Fruit fly (Drosophila melanogaster): ENCODE measurements around the gene Peritrophin-15b.

The Peritrophin-15b gene

DNA sequence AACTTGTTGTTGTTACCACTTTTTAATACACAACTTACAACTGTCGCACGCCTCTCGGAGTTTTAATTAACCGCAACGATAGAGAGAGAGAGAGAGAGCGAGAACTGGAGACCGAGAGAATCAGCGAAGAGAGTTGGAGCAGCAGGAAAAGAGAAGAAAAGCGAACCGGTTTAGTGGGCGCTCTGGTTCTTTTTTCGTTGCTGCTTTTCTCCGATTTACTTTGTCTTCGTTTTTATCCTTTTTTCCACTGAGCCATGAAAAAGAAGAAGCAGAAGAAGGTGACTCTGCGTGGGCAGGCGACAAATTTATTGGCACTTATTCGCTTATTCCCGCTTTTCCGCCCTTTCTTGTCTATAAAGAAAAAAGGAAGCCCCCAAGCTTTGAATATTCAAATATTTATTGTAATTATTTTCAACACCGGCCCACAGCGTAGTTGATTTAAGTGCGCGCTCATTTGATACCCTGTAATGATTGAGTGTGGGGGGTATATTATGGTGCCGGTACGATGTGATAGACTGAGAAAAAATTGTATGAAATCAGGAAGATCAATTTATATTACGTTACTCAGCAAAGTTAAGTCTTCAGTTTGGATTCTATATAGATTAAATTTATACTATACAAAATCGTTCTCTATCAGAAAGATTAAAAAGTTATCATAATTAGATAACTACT, 25.7 kb upstream of the Peritrophin-15b start (continued):
- no peak for TF ChIP-seq Hand (GFP tag; optimal IDR thresholded peaks at IDR 0.05)
- TF ChIP-seq Rfx (GFP tag; IDR thresholded peaks at IDR 0.05): peak; percentile 27; the same call in 1 of the 2 replicates
- TF ChIP-seq chn (GFP tag; optimal IDR thresholded peaks at IDR 0.05): no peak
- no peak for TF ChIP-seq CG10654 (GFP tag; optimal IDR thresholded peaks at IDR 0.05)
- TF ChIP-seq CG2116 (GFP tag; optimal IDR thresholded peaks at IDR 0.05): no peak
- TF ChIP-seq B-H1 (GFP tag; IDR thresholded peaks at IDR 0.05): no peak
- peak; percentile 8 for TF ChIP-seq grau (tag; optimal IDR thresholded peaks at IDR 0.05)
- no peak for TF ChIP-seq CG7357 (GFP tag; IDR thresholded peaks at IDR 0.05)
- no peak for TF ChIP-seq usp (GFP tag; optimal IDR thresholded peaks at IDR 0.05)
- TF ChIP-seq CG14014 (GFP tag; IDR thresholded peaks at IDR 0.05): no peak
- TF ChIP-seq CG11093 (GFP tag; IDR thresholded peaks at IDR 0.05): no peak
- TF ChIP-seq jumu (GFP tag; optimal IDR thresholded peaks at IDR 0.05): no peak
- peak; percentile 11 for TF ChIP-seq PHDP (tag; optimal IDR thresholded peaks at IDR 0.05)
- TF ChIP-seq CG17802 (tag; optimal IDR thresholded peaks at IDR 0.05): no peak
- TF ChIP-seq CG7745 (tag; optimal IDR thresholded peaks at IDR 0.05): no peak
- TF ChIP-seq dpn (GFP tag; optimal IDR thresholded peaks at IDR 0.05): no peak
- peak; percentile 34 for TF ChIP-seq CG11504 (tag; optimal IDR thresholded peaks at IDR 0.05)
- TF ChIP-seq CG7839 (tag; optimal IDR thresholded peaks at IDR 0.05): peak; percentile 7
- no peak for TF ChIP-seq Hr78 (GFP tag; optimal IDR thresholded peaks at IDR 0.05)
- no peak for TF ChIP-seq her (GFP tag; optimal IDR thresholded peaks at IDR 0.05)
- peak; percentile 77 for TF ChIP-seq sens (GFP tag)
- no peak for TF ChIP-seq CG12219 (GFP tag; optimal IDR thresholded peaks at IDR 0.05)
- TF ChIP-seq D19B (GFP tag; optimal IDR thresholded peaks at IDR 0.05): peak; percentile 75
- TF ChIP-seq az2 (GFP tag; optimal IDR thresholded peaks at IDR 0.05): peak; percentile 5
- TF ChIP-seq CG1647 (GFP tag; optimal IDR thresholded peaks at IDR 0.05): no peak
- TF ChIP-seq CG14667 (GFP tag; IDR thresholded peaks at IDR 0.05): no peak
- no peak for TF ChIP-seq Gug (GFP tag; IDR thresholded peaks at IDR 0.05)
- no peak for TF ChIP-seq prd (optimal IDR thresholded peaks at IDR 0.05)
- no peak for TF ChIP-seq prd (GFP tag; IDR thresholded peaks at IDR 0.05)
- TF ChIP-seq ssp (GFP tag; IDR thresholded peaks at IDR 0.05): no peak
- no peak for TF ChIP-seq Atf6 (GFP tag; IDR thresholded peaks at IDR 0.05)
- TF ChIP-seq pb (GFP tag; optimal IDR thresholded peaks at IDR 0.05): no peak
- no peak for TF ChIP-seq CG10274 (GFP tag; optimal IDR thresholded peaks at IDR 0.05)
- TF ChIP-seq ab (GFP tag; optimal IDR thresholded peaks at IDR 0.05): no peak
- TF ChIP-seq CG17186 (GFP tag; optimal IDR thresholded peaks at IDR 0.05): no peak
- TF ChIP-seq Nf-YC (tag; optimal IDR thresholded peaks at IDR 0.05): no peak
- TF ChIP-seq Spps (tag; optimal IDR thresholded peaks at IDR 0.05): no peak
- no peak for TF ChIP-seq CG13123 (GFP tag; optimal IDR thresholded peaks at IDR 0.05)
- TF ChIP-seq hb (GFP tag; IDR thresholded peaks at IDR 0.05; ENCODE audit: partially characterized antibody): no peak
- TF ChIP-seq CG9609 (GFP tag; optimal IDR thresholded peaks at IDR 0.05): no peak
- no peak for TF ChIP-seq CG8478 (optimal IDR thresholded peaks at IDR 0.05)
- TF ChIP-seq Nf-YB (GFP tag; optimal IDR thresholded peaks at IDR 0.05): no peak
- no peak for TF ChIP-seq CG31388 (GFP tag; optimal IDR thresholded peaks at IDR 0.05)
- TF ChIP-seq CG2875 (GFP tag; optimal IDR thresholded peaks at IDR 0.05): no peak
- TF ChIP-seq Med (GFP tag): peak; percentile 62
- TF ChIP-seq Drgx (GFP tag; IDR thresholded peaks at IDR 0.05): no peak; the same call in 1 of the 2 replicates
- no peak for TF ChIP-seq CG10565 (GFP tag; optimal IDR thresholded peaks at IDR 0.05)
- TF ChIP-seq CG15479 (GFP tag; optimal IDR thresholded peaks at IDR 0.05): no peak
- peak; percentile 3 for TF ChIP-seq CG12659 (GFP tag; optimal IDR thresholded peaks at IDR 0.05)
- TF ChIP-seq Xbp1 (GFP tag; optimal IDR thresholded peaks at IDR 0.05): no peak
- TF ChIP-seq HmgZ (tag; optimal IDR thresholded peaks at IDR 0.05): no peak
- no peak for TF ChIP-seq dati (GFP tag; IDR thresholded peaks at IDR 0.05)
